Fruit fly (Drosophila melanogaster): ENCODE measurements around the gene TTLL3B.

Gene TTLL3B

DNA sequence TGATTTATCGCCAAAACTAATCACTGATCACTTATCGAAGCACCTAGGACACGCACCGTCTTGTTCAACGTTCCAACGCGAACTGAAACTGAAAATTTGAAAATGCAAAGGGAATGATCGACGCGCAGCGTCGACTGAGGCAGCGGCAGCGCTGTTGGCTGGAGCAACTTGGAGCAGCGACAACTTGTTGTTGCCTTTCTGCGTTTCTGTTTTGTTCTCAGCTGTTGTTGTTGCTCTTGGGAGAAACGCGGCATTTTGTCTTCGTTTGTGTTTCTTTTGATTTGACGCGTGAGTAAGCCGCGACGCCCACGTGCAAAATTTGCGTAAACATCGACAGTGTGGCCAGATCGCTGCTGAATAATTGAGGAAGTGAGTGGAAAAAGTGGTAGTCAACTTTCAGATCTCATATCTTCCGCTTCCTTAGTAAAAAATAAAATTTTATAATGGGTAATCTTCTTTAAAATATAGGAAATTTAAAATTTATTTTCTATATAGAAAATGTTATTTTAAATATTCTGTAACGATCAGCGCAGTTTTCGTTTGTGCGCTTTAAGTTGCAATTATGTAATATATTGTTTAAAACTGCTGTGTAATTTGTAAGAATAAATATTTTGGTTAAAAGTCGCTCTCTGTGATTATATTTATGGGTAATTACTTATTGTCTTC lies 23.5 kb upstream of the TTLL3B start, which contains the start of gene Tsp:
TSS of gene Tsp (minus strand) at position 90 of the 666 bp plus-strand sequence.
- TF ChIP-seq ttk (optimal IDR thresholded peaks at IDR 0.05) (no peak), Sin3A (optimal IDR thresholded peaks at IDR 0.05) (no peak), h (optimal IDR thresholded peaks at IDR 0.05) (no peak), psq (optimal IDR thresholded peaks at IDR 0.05) (no peak), Myc (optimal IDR thresholded peaks at IDR 0.05) (no peak), insv (optimal IDR thresholded peaks at IDR 0.05) (no peak)

DNA sequence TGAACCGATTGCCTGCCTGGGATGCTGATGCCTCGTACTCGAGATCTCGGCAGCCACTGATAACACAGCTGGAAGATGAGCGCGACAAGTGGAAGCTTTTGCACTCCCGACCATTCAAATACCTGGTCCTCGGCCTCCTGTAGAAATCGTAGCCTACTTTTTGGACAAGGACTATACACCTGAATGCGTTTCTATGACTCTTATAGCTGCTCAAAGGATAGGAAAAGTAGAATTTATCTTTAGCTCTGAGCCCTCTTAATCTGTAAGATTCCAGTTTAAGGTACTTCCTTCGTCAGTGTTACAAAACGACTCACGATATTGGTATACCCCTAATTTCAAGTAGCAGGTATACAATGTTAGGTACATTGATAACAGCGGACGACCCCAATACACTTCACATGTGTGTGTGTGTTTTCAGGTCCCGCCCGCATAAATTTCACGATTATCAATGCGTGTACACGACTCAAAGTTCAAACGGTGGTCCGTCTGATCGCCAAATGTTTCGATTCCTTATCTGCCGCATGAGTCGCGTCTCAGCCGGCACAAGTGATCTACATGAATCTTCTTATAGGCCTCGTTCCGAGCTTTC lies 16.4 kb upstream of the TTLL3B start, which contains the start of gene AkhR:
TSS of gene AkhR (minus strand) at position 5 of the 589 bp plus-strand sequence.
- TF ChIP-seq ttk (optimal IDR thresholded peaks at IDR 0.05) (no peak), h (optimal IDR thresholded peaks at IDR 0.05) (no peak), Myc (optimal IDR thresholded peaks at IDR 0.05) (no peak), Sin3A (optimal IDR thresholded peaks at IDR 0.05) (no peak), insv (optimal IDR thresholded peaks at IDR 0.05) (no peak), psq (optimal IDR thresholded peaks at IDR 0.05) (no peak)

DNA sequence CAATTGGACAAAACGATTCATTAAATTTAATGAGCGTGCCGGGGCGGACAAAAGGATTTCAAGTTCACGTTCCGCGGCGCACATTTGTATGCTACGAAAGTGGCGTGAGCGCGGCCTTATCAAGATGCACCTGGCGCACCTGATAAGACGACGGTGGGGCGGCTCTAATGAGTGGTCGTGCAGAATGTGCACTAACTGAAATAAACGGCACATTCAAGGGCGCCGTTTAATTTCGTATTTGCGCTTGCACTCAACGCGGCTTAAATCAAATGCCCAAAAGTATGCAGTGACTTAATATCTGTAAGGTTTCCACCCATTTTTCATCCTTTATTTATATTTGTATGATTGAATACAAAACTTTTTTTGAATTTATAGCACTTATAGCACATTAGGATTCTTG lies 15.7 kb upstream of the TTLL3B start:
- TF ChIP-seq Sin3A (optimal IDR thresholded peaks at IDR 0.05) (no peak), ttk (optimal IDR thresholded peaks at IDR 0.05) (no peak), psq (optimal IDR thresholded peaks at IDR 0.05) (no peak), insv (optimal IDR thresholded peaks at IDR 0.05) (no peak), h (optimal IDR thresholded peaks at IDR 0.05) (no peak), Myc (optimal IDR thresholded peaks at IDR 0.05) (no peak)

DNA sequence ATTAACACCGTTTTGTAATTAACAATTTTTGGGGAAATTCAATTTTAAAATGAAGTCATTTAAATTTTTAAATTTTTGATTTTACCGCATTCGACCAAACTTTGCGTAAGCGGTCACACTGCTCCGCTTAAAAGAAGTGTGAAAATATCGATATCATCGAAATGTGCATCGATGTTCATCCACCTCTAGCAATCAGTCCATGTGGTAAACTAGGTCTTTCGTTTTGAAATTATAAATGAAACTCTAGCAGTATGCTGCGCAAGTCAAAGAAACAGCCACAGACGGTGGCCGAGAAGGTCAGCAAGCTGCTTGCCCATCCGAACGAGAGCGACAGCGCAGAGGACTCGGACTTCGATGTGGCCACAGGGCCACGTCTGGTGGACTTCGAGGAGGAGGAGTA lies 15.2 kb upstream of the TTLL3B start, which contains the start of gene Aatf:
TSS of gene Aatf (plus strand) at position 166 of the 400 bp plus-strand sequence.
- no peak for TF ChIP-seq ttk (optimal IDR thresholded peaks at IDR 0.05)
- no peak for TF ChIP-seq psq (optimal IDR thresholded peaks at IDR 0.05)
- no peak for TF ChIP-seq h (optimal IDR thresholded peaks at IDR 0.05)
- no peak for TF ChIP-seq insv (optimal IDR thresholded peaks at IDR 0.05)
- no peak for TF ChIP-seq Myc (optimal IDR thresholded peaks at IDR 0.05)
- TF ChIP-seq Sin3A (optimal IDR thresholded peaks at IDR 0.05): no peak

DNA sequence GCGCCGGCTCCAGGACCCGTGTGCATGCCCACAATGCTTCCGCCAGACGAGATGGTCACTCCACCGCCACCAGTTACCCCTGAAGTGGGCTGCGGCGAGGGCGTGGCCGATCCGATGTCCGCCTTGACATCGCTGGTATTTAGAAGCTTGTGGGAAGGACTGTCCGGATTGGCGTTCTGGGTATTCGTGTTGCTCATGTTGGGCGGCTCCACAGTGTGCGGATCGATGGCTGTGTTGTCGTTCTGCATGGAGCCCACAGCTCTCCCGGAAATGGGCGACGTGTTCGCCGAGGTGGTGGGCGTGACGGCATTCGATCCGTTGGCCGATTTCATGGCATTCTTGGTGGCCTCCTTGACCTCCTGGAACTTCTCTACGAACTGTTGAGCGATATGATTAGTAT lies 11.0 kb upstream of the TTLL3B start:
- TF ChIP-seq Sin3A (optimal IDR thresholded peaks at IDR 0.05): no peak
- TF ChIP-seq ttk (optimal IDR thresholded peaks at IDR 0.05): no peak
- TF ChIP-seq Myc (optimal IDR thresholded peaks at IDR 0.05): no peak
- no peak for TF ChIP-seq psq (optimal IDR thresholded peaks at IDR 0.05)
- no peak for TF ChIP-seq insv (optimal IDR thresholded peaks at IDR 0.05)
- TF ChIP-seq h (optimal IDR thresholded peaks at IDR 0.05): no peak

DNA sequence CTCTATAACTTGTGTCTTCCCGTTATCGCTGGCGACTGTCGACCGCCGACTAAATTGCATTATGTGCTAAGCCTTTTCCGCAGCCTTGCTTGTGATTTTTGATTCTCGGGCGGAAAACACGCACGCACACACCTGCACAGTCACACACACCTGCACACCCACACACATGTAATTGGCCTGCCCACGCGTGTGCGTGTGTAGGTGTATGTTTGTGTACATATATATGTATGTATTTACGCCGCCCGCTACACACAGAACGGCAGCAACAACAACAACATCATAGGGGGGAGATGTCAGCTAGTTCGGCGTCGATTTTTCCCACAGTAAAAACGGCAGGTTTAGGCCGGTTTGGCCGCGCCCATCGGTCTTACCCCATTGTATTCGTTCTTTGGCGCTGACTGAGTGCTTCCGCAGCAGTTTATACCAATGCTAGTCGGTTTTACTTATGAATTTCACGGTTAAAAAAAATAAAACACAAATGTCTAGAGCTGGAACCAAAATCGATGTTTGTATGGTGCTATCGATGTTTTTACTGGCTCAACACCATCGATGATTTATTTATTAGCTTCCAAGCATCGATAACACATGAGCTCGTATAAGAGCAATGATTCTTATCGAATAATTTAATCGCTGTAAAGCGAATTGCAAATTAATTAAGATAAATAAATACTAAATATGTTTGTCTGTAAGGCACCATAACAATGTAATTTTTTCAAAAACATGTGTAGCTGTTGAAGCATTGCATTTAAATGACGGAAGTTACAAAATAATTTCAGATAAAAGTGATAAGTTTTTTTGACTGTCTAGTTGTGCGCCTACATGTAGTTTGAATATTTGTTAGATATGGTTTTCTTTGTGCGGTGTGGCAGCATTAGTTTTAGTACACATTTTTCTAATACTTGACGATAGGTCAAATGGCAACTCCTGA lies 9.6 kb upstream of the TTLL3B start, which contains the start of gene homer:
TSS of gene homer (minus strand) at position 538 of the 928 bp plus-strand sequence.
- TF ChIP-seq insv (optimal IDR thresholded peaks at IDR 0.05): no peak
- TF ChIP-seq ttk (optimal IDR thresholded peaks at IDR 0.05): no peak
- no peak for TF ChIP-seq psq (optimal IDR thresholded peaks at IDR 0.05)
- TF ChIP-seq h (optimal IDR thresholded peaks at IDR 0.05): no peak
- TF ChIP-seq Sin3A (optimal IDR thresholded peaks at IDR 0.05): no peak
- no peak for TF ChIP-seq Myc (optimal IDR thresholded peaks at IDR 0.05)

DNA sequence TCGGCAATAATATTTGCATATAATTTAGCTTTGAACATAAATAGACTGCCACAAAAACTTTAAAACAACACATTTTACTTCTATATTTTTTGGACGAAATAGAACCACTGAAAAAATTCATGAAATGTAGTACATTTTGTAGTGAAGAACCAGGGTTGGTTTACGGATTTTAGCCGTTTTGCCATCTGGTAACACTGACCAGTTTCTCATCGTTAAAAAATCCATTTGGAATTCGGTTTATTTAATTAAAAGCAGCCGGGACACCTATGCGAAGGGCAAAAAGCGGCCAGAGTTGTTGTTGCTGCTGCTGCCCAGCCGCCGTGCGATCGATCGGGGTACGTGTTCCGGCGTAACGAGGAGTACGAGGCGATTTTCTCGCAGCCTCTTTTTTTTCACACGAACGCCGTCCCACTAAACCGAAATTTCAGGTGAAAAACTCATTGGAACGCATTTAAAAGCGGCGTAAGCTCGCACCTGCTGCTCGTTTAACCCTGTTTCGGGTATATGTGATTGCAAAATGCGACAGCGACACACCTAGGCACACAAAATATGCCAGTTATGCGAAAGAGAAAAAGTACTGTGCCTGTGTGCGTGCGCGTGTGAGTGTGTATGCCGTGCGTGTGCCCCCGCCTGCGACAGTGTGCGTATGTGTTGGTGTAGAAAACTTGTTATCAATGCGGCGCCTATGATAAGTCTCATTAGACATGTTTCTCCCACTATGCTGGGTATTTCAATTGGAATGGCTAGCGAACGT lies 8.7 kb upstream of the TTLL3B start, which contains the start of gene Liprin-alpha:
TSS of gene Liprin-alpha (plus strand) at position 154 of the 754 bp plus-strand sequence.
- no peak for TF ChIP-seq ttk (optimal IDR thresholded peaks at IDR 0.05)
- no peak for TF ChIP-seq psq (optimal IDR thresholded peaks at IDR 0.05)
- no peak for TF ChIP-seq Myc (optimal IDR thresholded peaks at IDR 0.05)
- TF ChIP-seq h (optimal IDR thresholded peaks at IDR 0.05): no peak
- TF ChIP-seq Sin3A (optimal IDR thresholded peaks at IDR 0.05): no peak
- TF ChIP-seq insv (optimal IDR thresholded peaks at IDR 0.05): no peak

DNA sequence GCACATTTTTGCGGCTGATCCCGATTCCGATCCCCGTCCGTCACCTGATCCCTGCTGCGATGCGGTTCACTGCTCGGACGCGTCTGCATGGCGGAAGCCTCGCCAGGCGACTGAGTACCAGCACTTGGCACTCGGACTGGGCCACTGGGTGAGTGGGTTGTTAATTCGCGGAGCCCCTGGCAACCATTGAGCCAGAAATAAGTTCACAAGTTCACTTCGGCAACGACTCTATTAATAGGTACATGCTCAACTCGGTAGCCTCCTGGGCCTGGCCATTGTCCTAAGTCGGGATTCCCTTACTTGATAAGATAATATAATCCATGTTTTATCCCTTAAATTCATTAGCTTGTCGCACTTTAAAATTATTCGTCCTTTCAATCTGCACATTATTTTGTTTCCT lies 7.4 kb downstream of the TTLL3B start, which contains the start of gene TTLL3A:
TSS of gene TTLL3A (minus strand) at position 101 of the 400 bp plus-strand sequence.
- TF ChIP-seq ttk (optimal IDR thresholded peaks at IDR 0.05) (no peak), h (optimal IDR thresholded peaks at IDR 0.05) (no peak), psq (optimal IDR thresholded peaks at IDR 0.05) (no peak), insv (optimal IDR thresholded peaks at IDR 0.05) (no peak), Sin3A (optimal IDR thresholded peaks at IDR 0.05) (no peak), Myc (optimal IDR thresholded peaks at IDR 0.05) (no peak)

DNA sequence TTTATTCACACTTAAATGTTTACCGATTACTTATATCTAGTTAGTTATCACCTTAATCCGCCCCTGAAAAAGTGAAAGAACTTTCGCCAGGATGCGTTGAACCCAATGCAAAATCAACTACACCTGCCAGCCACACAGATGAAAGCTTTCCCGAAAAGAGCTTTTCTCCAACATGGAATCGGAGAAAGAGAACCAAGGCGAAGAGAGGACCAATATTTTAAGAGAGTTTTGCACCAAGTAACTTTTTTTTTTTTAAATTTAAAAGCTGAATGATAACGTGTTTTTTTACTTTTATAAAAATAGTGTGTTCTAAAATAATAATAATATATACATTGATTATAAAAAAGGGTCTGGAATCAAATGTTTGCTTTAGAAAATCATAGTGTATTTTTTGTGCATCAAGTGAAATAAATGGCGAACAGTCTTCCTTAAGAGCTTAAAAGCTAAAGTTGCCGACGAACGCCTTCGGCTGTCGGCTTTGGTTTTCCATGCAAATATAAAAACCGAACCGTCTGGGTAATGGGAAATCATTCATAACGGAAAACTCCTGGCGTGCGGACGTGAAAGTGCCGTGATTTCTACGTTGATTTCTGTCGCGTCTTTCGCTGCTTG lies 9.4 kb downstream of the TTLL3B start, which contains the start of gene meng:
TSS of gene meng (plus strand) at position 523 of the 612 bp plus-strand sequence.
- TF ChIP-seq h (optimal IDR thresholded peaks at IDR 0.05): no peak
- TF ChIP-seq ttk (optimal IDR thresholded peaks at IDR 0.05): no peak
- TF ChIP-seq Myc (optimal IDR thresholded peaks at IDR 0.05): no peak
- TF ChIP-seq insv (optimal IDR thresholded peaks at IDR 0.05): no peak
- TF ChIP-seq Sin3A (optimal IDR thresholded peaks at IDR 0.05): no peak
- no peak for TF ChIP-seq psq (optimal IDR thresholded peaks at IDR 0.05)

DNA sequence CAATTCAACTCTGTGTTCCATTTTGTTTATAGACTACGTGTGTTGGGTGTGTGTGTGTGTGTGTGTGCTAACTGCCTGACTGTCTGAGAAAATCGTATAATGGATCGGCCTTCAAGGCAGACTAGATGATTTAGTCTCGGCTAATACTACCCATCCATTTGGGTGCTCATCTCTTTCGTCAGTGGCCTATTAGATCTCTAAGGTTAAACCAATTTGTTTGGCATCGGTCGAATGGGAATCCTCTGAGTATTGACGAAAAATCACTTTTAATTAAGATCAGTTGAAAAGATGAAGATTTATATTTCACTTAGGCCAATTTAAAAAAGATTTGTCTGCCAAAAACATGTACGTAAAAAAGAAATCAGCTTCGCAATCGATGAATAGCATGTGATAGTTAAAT lies 12.9 kb downstream of the TTLL3B start, which contains the start of gene CG31910:
TSS of gene CG31910 (minus strand) at position 101 of the 400 bp plus-strand sequence.
- TF ChIP-seq psq (optimal IDR thresholded peaks at IDR 0.05): no peak
- no peak for TF ChIP-seq h (optimal IDR thresholded peaks at IDR 0.05)
- no peak for TF ChIP-seq Myc (optimal IDR thresholded peaks at IDR 0.05)
- TF ChIP-seq Sin3A (optimal IDR thresholded peaks at IDR 0.05): no peak
